Fruit fly (Drosophila melanogaster) whole organism, embryonic: Measurements from ENCODE around the gene bnl.

Source experiments
- Antp ChIP-seq: fragments of 200-800 bp; sonication (Bioruptor generic); optimal IDR thresholded peaks from 3 replicates; lab custom pipeline; 2016; ENCODE audit warnings: missing biosample characterization, missing genetic modification characterization
- Bdp1 ChIP-seq: fragments of 200-800 bp; sonication (Bioruptor generic); optimal IDR thresholded peaks from 3 replicates; lab custom pipeline; 2016; ENCODE audit warnings: missing biosample characterization, missing genetic modification characterization
- C15 ChIP-seq: fragments of 200-800 bp; sonication (Bioruptor generic); IDR thresholded peaks from 3 replicates; pipeline ENCODE4 v1.3.6; 2022; ENCODE audit warnings: missing biosample characterization, missing genetic modification characterization
- CG10462 ChIP-seq: fragments of 200-800 bp; sonication (Bioruptor generic); optimal IDR thresholded peaks from 2 replicates; lab custom pipeline; 2016; ENCODE audit warnings: missing biosample characterization, missing genetic modification characterization
- CG10565 ChIP-seq: fragments of 200-800 bp; sonication (Bioruptor generic); optimal IDR thresholded peaks from 3 replicates; lab custom pipeline; 2016; ENCODE audit warnings: missing biosample characterization, mild to moderate bottlenecking, missing genetic modification characterization
- CG1233 ChIP-seq: fragments of 200-800 bp; sonication (Bioruptor generic); optimal IDR thresholded peaks from 4 replicates; lab custom pipeline; 2018; ENCODE audit warnings: missing biosample characterization, mild to moderate bottlenecking, missing genetic modification characterization
- CG14441 ChIP-seq: fragments of 200-800 bp; sonication (Bioruptor generic); IDR thresholded peaks from 2 replicates; pipeline ENCODE4 v1.3.6; 2022; ENCODE audit warnings: missing biosample characterization, missing genetic modification characterization
- CG14710 ChIP-seq: fragments of 200-800 bp; sonication (Bioruptor generic); optimal IDR thresholded peaks from 3 replicates; lab custom pipeline; 2019; ENCODE audit warnings: missing biosample characterization, mild to moderate bottlenecking, missing genetic modification characterization, moderate library complexity
- CG14860 ChIP-seq: fragments of 200-800 bp; sonication (Bioruptor generic); IDR thresholded peaks from 3 replicates; pipeline ENCODE4 v1.3.6; 2022; ENCODE audit warnings: missing biosample characterization, missing genetic modification characterization; ENCODE audit not compliant: partially characterized antibody
- CG16815 ChIP-seq: fragments of 200-800 bp; sonication (Bioruptor generic); optimal IDR thresholded peaks from 3 replicates; lab custom pipeline; 2017; ENCODE audit warnings: missing biosample characterization, mild to moderate bottlenecking, missing genetic modification characterization
- CG17385 ChIP-seq: fragments of 200-800 bp; sonication (Bioruptor generic); optimal IDR thresholded peaks from 3 replicates; lab custom pipeline; 2018; ENCODE audit warnings: missing biosample characterization, mild to moderate bottlenecking, missing genetic modification characterization
- CG18619 ChIP-seq: fragments of 200-800 bp; sonication (Bioruptor generic); optimal IDR thresholded peaks from 3 replicates; lab custom pipeline; 2017; ENCODE audit warnings: missing biosample characterization, mild to moderate bottlenecking, missing genetic modification characterization
- CG2889 ChIP-seq: fragments of 200-800 bp; sonication (Bioruptor generic); IDR thresholded peaks from 3 replicates; pipeline ENCODE4 v1.3.6; 2022; ENCODE audit warnings: missing biosample characterization, missing genetic modification characterization
- CG31388 ChIP-seq: fragments of 200-800 bp; sonication (Bioruptor generic); optimal IDR thresholded peaks from 2 replicates; lab custom pipeline; 2016; ENCODE audit warnings: missing biosample characterization, missing genetic modification characterization
- CG43689 ChIP-seq: fragments of 200-800 bp; sonication (Bioruptor generic); IDR thresholded peaks from 2 replicates; pipeline ENCODE4 v1.3.6; 2022; ENCODE audit warnings: missing biosample characterization, missing genetic modification characterization
- CG4424 ChIP-seq: fragments of 200-800 bp; sonication (Bioruptor generic); optimal IDR thresholded peaks from 3 replicates; lab custom pipeline; 2016; ENCODE audit warnings: missing biosample characterization, missing genetic modification characterization
- CG4617 ChIP-seq: fragments of 200-800 bp; sonication (Bioruptor generic); optimal IDR thresholded peaks from 3 replicates; lab custom pipeline; 2016; ENCODE audit warnings: missing biosample characterization, missing genetic modification characterization, borderline replicate concordance
- CG4854 ChIP-seq: fragments of 200-800 bp; sonication (Bioruptor generic); optimal IDR thresholded peaks from 2 replicates; lab custom pipeline; 2016; ENCODE audit warnings: missing biosample characterization, missing genetic modification characterization, inconsistent platforms
- CG6272 ChIP-seq: fragments of 200-800 bp; sonication (Bioruptor generic); IDR thresholded peaks from 2 replicates; pipeline ENCODE4 v1.3.6; 2022; ENCODE audit warnings: missing biosample characterization, missing genetic modification characterization
- CG6765 ChIP-seq: fragments of 200-800 bp; sonication (Bioruptor generic); optimal IDR thresholded peaks from 3 replicates; lab custom pipeline; 2017; ENCODE audit warnings: missing biosample characterization, mild to moderate bottlenecking, missing genetic modification characterization
- CG7963 ChIP-seq: fragments of 200-800 bp; sonication (Bioruptor generic); IDR thresholded peaks from 3 replicates; pipeline ENCODE4 v1.3.6; 2022; ENCODE audit warnings: missing biosample characterization, missing genetic modification characterization; ENCODE audit not compliant: partially characterized antibody
- CG9817 ChIP-seq: fragments of 200-800 bp; sonication (Bioruptor generic); optimal IDR thresholded peaks from 2 replicates; lab custom pipeline; 2018; ENCODE audit warnings: missing biosample characterization, mild to moderate bottlenecking, missing genetic modification characterization, moderate library complexity
- Ets65A ChIP-seq: fragments of 200-800 bp; sonication (Bioruptor generic); peaks from one replicate; lab custom pipeline; 2016; ENCODE audit warnings: missing biosample characterization, missing genetic modification characterization
- MTF-1 ChIP-seq: fragments of 200-800 bp; sonication (Bioruptor generic); optimal IDR thresholded peaks from 2 replicates; lab custom pipeline; 2018; ENCODE audit warnings: missing biosample characterization, mild to moderate bottlenecking, missing genetic modification characterization, borderline replicate concordance
- Mrtf ChIP-seq: fragments of 200-800 bp; sonication (Bioruptor generic); IDR thresholded peaks from 3 replicates; pipeline ENCODE4 v1.3.6; 2022; ENCODE audit warnings: missing biosample characterization, missing genetic modification characterization
- NC2α ChIP-seq: fragments of 200-800 bp; sonication (Bioruptor generic); optimal IDR thresholded peaks from 2 replicates; lab custom pipeline; 2016; ENCODE audit warnings: missing biosample characterization, missing genetic modification characterization
- Oli ChIP-seq: fragments of 200-800 bp; sonication (Bioruptor generic); optimal IDR thresholded peaks from 2 replicates; lab custom pipeline; 2018; ENCODE audit warnings: missing biosample characterization, mild to moderate bottlenecking, missing genetic modification characterization, moderate library complexity
- Sox100B ChIP-seq: fragments of 200-800 bp; sonication (Bioruptor generic); optimal IDR thresholded peaks from 3 replicates; lab custom pipeline; 2018; ENCODE audit warnings: missing biosample characterization, mild to moderate bottlenecking, missing genetic modification characterization
- Sox102F ChIP-seq: fragments of 200-800 bp; sonication (Bioruptor generic); optimal IDR thresholded peaks from 2 replicates; lab custom pipeline; 2018; ENCODE audit warnings: missing biosample characterization, mild to moderate bottlenecking, missing genetic modification characterization, moderate library complexity
- Stat92E ChIP-seq, 3 experiments: fragments of >200 bp in 2 of 3; fragments of 200-800 bp in 1 of 3; sonication (Bioruptor generic) in 1 of 3; optimal IDR thresholded peaks; 2 replicates each; lab custom pipeline; 2017 to 2019; ENCODE audit warnings: missing biosample characterization in 3 of 3, missing genetic modification characterization in 3 of 3, mild to moderate bottlenecking in 1 of 3, moderate library complexity in 1 of 3
- TFAM ChIP-seq: fragments of 200-800 bp; sonication (Bioruptor generic); optimal IDR thresholded peaks from 2 replicates; lab custom pipeline; 2017; ENCODE audit warnings: missing biosample characterization, missing genetic modification characterization, inconsistent platforms
- abd-A ChIP-seq: fragments of 200-800 bp; sonication (Bioruptor generic); optimal IDR thresholded peaks from 3 replicates; lab custom pipeline; 2019; ENCODE audit warnings: missing biosample characterization, mild to moderate bottlenecking, missing genetic modification characterization, moderate library complexity
- aop ChIP-seq: fragments of 200-800 bp; sonication (Bioruptor generic); IDR thresholded peaks from 2 replicates; pipeline ENCODE4 v1.3.6; 2022; ENCODE audit warnings: missing biosample characterization, missing genetic modification characterization
- caup ChIP-seq: fragments of 200-800 bp; sonication (Bioruptor generic); optimal IDR thresholded peaks from 3 replicates; lab custom pipeline; 2017; ENCODE audit warnings: missing biosample characterization, mild to moderate bottlenecking, missing genetic modification characterization, moderate library complexity; ENCODE audit not compliant: severe bottlenecking
- crol ChIP-seq: fragments of 200-800 bp; sonication (Bioruptor generic); IDR thresholded peaks from 2 replicates; pipeline ENCODE4 v1.3.6; 2022; ENCODE audit warnings: missing biosample characterization, missing genetic modification characterization
- crp ChIP-seq, 2 experiments: fragments of 200-800 bp; sonication (Bioruptor generic); optimal IDR thresholded peaks; 2 replicates in 1 of 2; 3 replicates in 1 of 2; lab custom pipeline; 2017; ENCODE audit warnings: missing biosample characterization in 2 of 2, missing genetic modification characterization in 2 of 2, mild to moderate bottlenecking in 1 of 2, moderate library complexity in 1 of 2
- danr ChIP-seq: fragments of 200-800 bp; sonication (Bioruptor generic); IDR thresholded peaks from 2 replicates; pipeline ENCODE4 v1.3.6; 2022; ENCODE audit warnings: missing biosample characterization, missing genetic modification characterization
- dmrt11E ChIP-seq: fragments of 200-800 bp; sonication (Bioruptor generic); optimal IDR thresholded peaks from 3 replicates; lab custom pipeline; 2018; ENCODE audit warnings: missing biosample characterization, mild to moderate bottlenecking, missing genetic modification characterization, moderate library complexity
- dpn ChIP-seq, 2 experiments: fragments of 200-800 bp; sonication (Bioruptor generic); optimal IDR thresholded peaks; 3 replicates each; lab custom pipeline; 2016; ENCODE audit warnings: missing biosample characterization in 2 of 2, missing genetic modification characterization in 2 of 2
- esg ChIP-seq: fragments of 200-800 bp; sonication (Bioruptor generic); conservative IDR thresholded peaks from 2 replicates; pipeline ENCODE4 v1.3.6; 2022; ENCODE audit warnings: missing biosample characterization, missing genetic modification characterization
- exex ChIP-seq: fragments of 200-800 bp; sonication (Bioruptor generic); optimal IDR thresholded peaks from 4 replicates; lab custom pipeline; 2018; ENCODE audit warnings: missing biosample characterization, mild to moderate bottlenecking, missing genetic modification characterization, moderate library complexity
- her ChIP-seq: fragments of 200-800 bp; sonication (Bioruptor generic); optimal IDR thresholded peaks from 2 replicates; lab custom pipeline; 2016; ENCODE audit warnings: missing biosample characterization, missing genetic modification characterization
- lilli ChIP-seq: fragments of 200-800 bp; sonication (Bioruptor generic); optimal IDR thresholded peaks from 3 replicates; lab custom pipeline; 2016; ENCODE audit warnings: missing biosample characterization, missing genetic modification characterization
- mirr ChIP-seq: fragments of 200-800 bp; sonication (Bioruptor generic); optimal IDR thresholded peaks from 3 replicates; lab custom pipeline; 2018; ENCODE audit warnings: missing biosample characterization, mild to moderate bottlenecking, missing genetic modification characterization
- otp ChIP-seq: fragments of 200-800 bp; sonication (Bioruptor generic); IDR thresholded peaks from 3 replicates; pipeline ENCODE4, ENCODE4 v1.3.6; 2022; ENCODE audit warnings: missing biosample characterization, missing genetic modification characterization
- repo ChIP-seq: fragments of 200-800 bp; sonication (Bioruptor generic); optimal IDR thresholded peaks from 2 replicates; lab custom pipeline; 2016; ENCODE audit warnings: missing biosample characterization, missing genetic modification characterization
- sima ChIP-seq: fragments of 200-800 bp; sonication (Bioruptor generic); optimal IDR thresholded peaks from 2 replicates; lab custom pipeline; 2016; ENCODE audit warnings: missing biosample characterization, missing genetic modification characterization
- sisA ChIP-seq: fragments of 200-800 bp; sonication (Bioruptor generic); IDR thresholded peaks from 2 replicates; pipeline ENCODE4 v1.3.6; 2022; ENCODE audit warnings: missing biosample characterization, missing genetic modification characterization
- sqz ChIP-seq: fragments of 200-800 bp; sonication (Bioruptor generic); optimal IDR thresholded peaks from 3 replicates; lab custom pipeline; 2018; ENCODE audit warnings: missing biosample characterization, mild to moderate bottlenecking, missing genetic modification characterization
- ssp ChIP-seq: fragments of 200-800 bp; sonication (Bioruptor generic); IDR thresholded peaks from 2 replicates; pipeline ENCODE4 v1.3.6; 2022; ENCODE audit warnings: missing biosample characterization, missing genetic modification characterization
- trem ChIP-seq: fragments of 200-800 bp; optimal IDR thresholded peaks from 3 replicates; lab custom pipeline; 2019; ENCODE audit warnings: missing biosample characterization, mild to moderate bottlenecking, missing genetic modification characterization, moderate library complexity

The bnl gene

DNA sequence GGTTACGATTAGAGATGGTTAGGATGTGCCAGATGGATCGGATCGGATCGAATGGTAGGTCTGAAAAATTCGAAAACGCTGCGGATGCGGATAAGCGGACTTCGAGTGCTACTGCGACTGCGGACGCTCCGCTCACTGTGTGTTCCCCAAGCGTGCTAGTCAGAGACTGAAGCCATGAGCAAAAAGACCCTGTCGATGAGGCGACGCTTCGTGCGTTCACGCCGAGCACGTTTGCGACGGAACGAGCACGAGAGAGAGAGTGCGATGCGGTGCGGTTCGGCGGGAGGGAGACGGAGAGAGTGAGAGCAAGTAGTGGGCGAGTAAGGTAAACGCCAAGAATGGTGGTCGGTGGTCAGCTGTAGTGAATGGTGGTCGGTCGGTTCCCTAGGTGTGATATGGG is at the start of gene bnl (continued):
- TF ChIP-seq CG6765 (GFP tag; lab: Kevin White, UChicago) (peak; percentile 54), Mrtf (GFP tag; lab: Robert Waterston, UW) (no peak), Ets65A (GFP tag; lab: Kevin White, UChicago) (no peak), CG43689 (GFP tag; lab: Robert Waterston, UW) (no peak), trem (tag; lab: Kevin White, UChicago) (peak; percentile 41), CG10462 (GFP tag; lab: Kevin White, UChicago) (no peak), caup (GFP tag; lab: Kevin White, UChicago) (peak; percentile 62), CG18619 (GFP tag; lab: Kevin White, UChicago) (no peak), lilli (GFP tag; lab: Kevin White, UChicago) (peak; percentile 33), crol (GFP tag; lab: Robert Waterston, UW) (peak; percentile 82), sima (GFP tag; lab: Kevin White, UChicago) (no peak), danr (GFP tag; lab: Robert Waterston, UW) (no peak), CG31388 (no peak), otp (GFP tag; lab: Robert Waterston, UW) (no peak; the same call in 2 of the 3 replicates), CG2889 (GFP tag; lab: Robert Waterston, UW) (no peak), repo (peak; percentile 44), CG6272 (GFP tag; lab: Robert Waterston, UW) (no peak), crp (GFP tag; optimal IDR thresholded peaks at IDR 0.05; lab: Kevin White, UChicago) (peak in 1 of 2 experiments; percentile 60), CG1233 (GFP tag; lab: Kevin White, UChicago) (peak; percentile 20), CG4424 (no peak), dmrt11E (tag; lab: Kevin White, UChicago) (no peak), CG9817 (no peak), CG7963 (GFP tag; lab: Robert Waterston, UW) (no peak), mirr (GFP tag; lab: Kevin White, UChicago) (peak; percentile 83), Stat92E (GFP tag; optimal IDR thresholded peaks at IDR 0.05; lab: Kevin White, UChicago) (peak in 1 of 3 experiments; percentile 58), her (GFP tag; lab: Kevin White, UChicago) (peak; percentile 69), CG14441 (peak; percentile 27; the same call in 1 of the 2 replicates), Sox100B (no peak), MTF-1 (GFP tag; lab: Kevin White, UChicago) (peak; percentile 41), CG16815 (no peak), exex (tag; lab: Kevin White, UChicago) (peak; percentile 29), aop (GFP tag; lab: Robert Waterston, UW) (no peak), Oli (tag; lab: Kevin White, UChicago) (peak; percentile 4), CG4854 (GFP tag; lab: Kevin White, UChicago) (no peak), sqz (peak; percentile 9), CG14710 (tag; lab: Kevin White, UChicago) (peak; percentile 3), Bdp1 (GFP tag; lab: Kevin White, UChicago) (peak; percentile 53), Sox102F (GFP tag; lab: Kevin White, UChicago) (no peak), CG14860 (peak; percentile 41; the same call in 1 of the 3 replicates), esg (GFP tag; lab: Robert Waterston, UW) (no peak), NC2α (GFP tag; lab: Kevin White, UChicago) (peak; percentile 6), dpn (GFP tag; optimal IDR thresholded peaks at IDR 0.05; lab: Kevin White, UChicago) (no peak), abd-A (peak; percentile 57), sisA (GFP tag; lab: Robert Waterston, UW) (no peak), CG10565 (GFP tag; lab: Kevin White, UChicago) (no peak), CG17385 (GFP tag; lab: Kevin White, UChicago) (peak; percentile 32), Antp (GFP tag; lab: Kevin White, UChicago) (peak; percentile 34), TFAM (GFP tag; lab: Kevin White, UChicago) (no peak), CG4617 (GFP tag; lab: Kevin White, UChicago) (no peak), ssp (GFP tag; lab: Robert Waterston, UW) (no peak), C15 (GFP tag; lab: Robert Waterston, UW) (no peak)
